Fruit fly (Drosophila melanogaster): Measurements from ENCODE around the gene CG12984.

The CG12984 gene

DNA sequence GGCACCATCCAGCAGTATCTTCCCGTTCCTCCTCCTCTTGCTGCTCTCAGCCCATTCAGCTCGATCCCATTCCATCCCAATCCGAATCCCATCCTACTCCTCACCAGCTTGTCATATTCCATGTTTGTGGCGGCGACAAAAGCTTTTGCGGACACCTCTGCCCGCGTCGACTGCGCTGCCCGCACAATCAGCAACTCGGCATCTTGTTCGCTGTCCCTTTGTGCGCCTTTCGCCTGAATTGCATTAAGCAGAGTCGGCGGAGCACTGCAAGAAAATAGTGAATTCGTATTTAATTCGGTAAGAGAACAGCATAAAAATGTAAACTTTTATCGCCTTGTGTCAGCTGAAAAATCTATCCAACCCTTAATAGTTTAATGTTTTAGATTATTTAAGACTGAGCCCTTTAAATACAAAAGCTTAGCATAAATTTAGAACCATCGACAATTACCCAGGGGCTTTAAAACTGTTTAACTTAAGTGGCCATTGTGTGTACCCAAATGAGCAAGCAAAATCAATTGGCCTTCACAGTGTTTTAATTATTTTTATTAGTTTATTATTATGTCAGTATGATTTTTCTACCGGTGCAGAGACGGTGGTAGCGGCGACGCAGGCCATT lies 40.8 kb upstream of the CG12984 start (continued):
- TF ChIP-seq croc (GFP tag; conservative IDR thresholded peaks at IDR 0.05), result peak; percentile 12; the same call in 1 of the 3 replicates
- no peak for TF ChIP-seq hkb (optimal IDR thresholded peaks at IDR 0.05)
- TF ChIP-seq hkb (GFP tag; IDR thresholded peaks at IDR 0.05), result no peak

DNA sequence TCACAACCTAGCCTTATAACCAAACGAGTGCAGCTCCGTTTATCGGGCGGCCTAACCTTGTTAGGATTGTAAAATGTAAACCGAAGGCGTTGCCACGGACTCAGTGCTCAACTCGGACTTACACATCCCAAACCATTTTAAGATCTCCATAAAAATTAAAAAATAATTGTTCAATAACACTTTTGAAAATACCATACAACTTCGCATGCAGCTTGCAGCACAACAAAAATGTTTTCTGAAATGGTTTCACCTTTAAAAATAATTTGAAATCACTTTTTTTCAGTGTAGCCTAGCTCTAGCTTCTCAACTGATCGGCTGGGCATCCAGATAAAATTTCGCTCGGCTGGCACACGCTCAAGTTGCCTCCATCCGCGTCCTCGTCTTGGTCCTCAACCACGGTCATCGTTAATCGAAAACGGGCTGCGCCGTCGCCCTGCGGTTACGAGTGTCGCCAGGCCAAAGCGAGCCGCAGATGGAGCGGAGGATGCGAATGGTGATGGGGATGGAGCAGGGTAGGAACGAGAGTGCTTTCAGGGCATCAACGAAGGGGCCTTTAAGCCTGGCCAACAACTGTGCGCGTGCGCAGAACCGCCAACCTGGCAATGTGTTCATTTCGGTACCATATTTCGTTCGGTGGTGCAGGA lies 39.9 kb upstream of the CG12984 start:
- no peak for TF ChIP-seq CG34224 (GFP tag; IDR thresholded peaks at IDR 0.05; ENCODE audit: partially characterized antibody)
- 0 out of 2 replicates have a peak, but pooled peaks have one; percentile 15 for TF ChIP-seq Dref (GFP tag; IDR thresholded peaks at IDR 0.05)
- TF ChIP-seq sens (GFP tag), result peak; percentile 49
- TF ChIP-seq Ptx1 (GFP tag; IDR thresholded peaks at IDR 0.05), result 0 out of 2 replicates have a peak, but pooled peaks have one; percentile 10
- no peak for TF ChIP-seq hth (optimal IDR thresholded peaks at IDR 0.05)
- TF ChIP-seq Ets65A (GFP tag), result peak; percentile 61
- peak in 1 of 2 experiments; percentile 73 for TF ChIP-seq bsh (GFP tag; optimal IDR thresholded peaks at IDR 0.05)
- TF ChIP-seq corto (GFP tag; optimal IDR thresholded peaks at IDR 0.05), result peak; percentile 24
- TF ChIP-seq slou (GFP tag; optimal IDR thresholded peaks at IDR 0.05), result no peak
- peak; percentile 37 for TF ChIP-seq Med (GFP tag)
- TF ChIP-seq nom (GFP tag; optimal IDR thresholded peaks at IDR 0.05), result peak; percentile 32
- TF ChIP-seq lbe (GFP tag; optimal IDR thresholded peaks at IDR 0.05), result peak; percentile 41
- no peak for TF ChIP-seq lov (optimal IDR thresholded peaks at IDR 0.05)
- peak; percentile 38; the same call in 1 of the 3 replicates for TF ChIP-seq lov (GFP tag; IDR thresholded peaks at IDR 0.05)
- peak; percentile 84 for TF ChIP-seq Drgx (GFP tag; IDR thresholded peaks at IDR 0.05)

DNA sequence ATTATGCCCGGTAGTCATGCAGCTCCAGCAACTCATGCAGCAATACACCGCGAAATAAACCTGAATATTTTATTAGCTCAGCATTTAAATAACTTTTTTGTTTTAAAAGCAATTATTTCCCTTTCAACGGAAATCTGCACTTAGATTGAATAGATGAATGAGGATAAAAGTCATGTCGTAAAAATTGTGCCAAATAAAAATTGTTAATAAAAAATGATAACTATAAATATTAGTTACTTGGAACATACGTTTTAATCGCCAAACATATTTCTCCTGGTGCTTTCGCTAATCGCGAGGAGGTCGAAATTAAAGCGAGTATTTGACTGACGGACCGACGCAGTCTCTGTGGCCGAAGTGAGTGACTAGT lies 39.4 kb upstream of the CG12984 start:
- TF ChIP-seq CG31365 (tag; optimal IDR thresholded peaks at IDR 0.05) (no peak), CG1792 (GFP tag; optimal IDR thresholded peaks at IDR 0.05) (no peak), lbe (GFP tag; optimal IDR thresholded peaks at IDR 0.05) (peak; percentile 5), Drgx (GFP tag; IDR thresholded peaks at IDR 0.05) (0 out of 2 replicates have a peak, but pooled peaks have one; percentile 8), ara (GFP tag; IDR thresholded peaks at IDR 0.05) (no peak), CG18011 (GFP tag; optimal IDR thresholded peaks at IDR 0.05) (no peak), bsh (GFP tag; optimal IDR thresholded peaks at IDR 0.05) (peak in 1 of 2 experiments; percentile 13), nom (GFP tag; optimal IDR thresholded peaks at IDR 0.05) (peak; percentile 12), ssp (GFP tag; IDR thresholded peaks at IDR 0.05) (no peak), her (GFP tag; optimal IDR thresholded peaks at IDR 0.05) (no peak), org-1 (GFP tag; optimal IDR thresholded peaks at IDR 0.05) (no peak)

DNA sequence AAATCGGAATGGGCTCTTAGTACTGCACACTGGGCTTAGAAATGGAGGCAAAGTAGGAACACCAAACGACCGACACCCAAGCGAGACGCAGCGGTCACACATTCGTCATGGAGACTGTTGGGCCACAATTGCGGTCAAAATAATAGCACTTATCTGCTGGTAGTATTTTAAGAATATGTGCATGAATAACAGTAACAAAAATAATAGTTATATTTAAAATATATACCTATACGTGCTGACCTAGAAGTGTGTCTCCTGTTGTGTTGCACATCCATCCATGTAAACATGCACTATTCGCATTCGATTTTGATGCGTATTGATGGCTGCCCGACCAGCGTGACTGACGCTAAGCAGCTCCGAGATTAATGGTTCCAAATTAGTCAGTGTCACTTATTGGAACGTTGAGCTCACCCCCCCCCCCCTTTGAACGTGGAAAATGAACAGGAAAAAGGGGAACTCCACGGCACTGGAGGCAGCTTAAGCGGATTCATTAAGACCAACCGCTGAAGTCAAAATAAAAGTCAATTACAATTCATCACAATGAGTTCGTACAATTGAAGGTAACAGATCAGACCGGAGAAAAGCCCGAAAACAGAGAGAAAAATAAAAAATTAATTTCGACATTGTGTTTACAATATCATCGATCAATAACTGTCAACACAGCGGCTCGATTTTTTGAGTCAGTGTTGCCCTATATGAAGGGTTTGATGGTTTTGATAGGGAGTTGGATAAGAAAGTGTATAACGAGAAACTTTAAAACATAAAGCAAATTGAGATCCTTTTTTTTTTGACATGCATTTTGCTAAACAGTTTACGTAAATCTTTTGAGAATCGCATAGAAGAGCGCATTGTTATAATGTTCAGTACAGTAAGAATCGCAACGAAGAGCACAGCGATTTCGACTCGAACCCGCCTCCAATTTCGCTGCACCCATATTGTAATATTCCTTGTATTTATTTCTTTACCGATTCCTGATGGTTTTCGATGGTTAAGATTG lies 38.6 kb upstream of the CG12984 start:
- TF ChIP-seq zen (tag; optimal IDR thresholded peaks at IDR 0.05), result no peak
- TF ChIP-seq gce (GFP tag; IDR thresholded peaks at IDR 0.05), result 0 out of 3 replicates have a peak, but pooled peaks have one; percentile 41
- TF ChIP-seq CG10366 (GFP tag; IDR thresholded peaks at IDR 0.05), result peak; percentile 27; the same call in 1 of the 2 replicates
- no peak for TF ChIP-seq CG11398 (GFP tag; optimal IDR thresholded peaks at IDR 0.05)
- no peak for TF ChIP-seq Fer3 (tag; optimal IDR thresholded peaks at IDR 0.05)
- TF ChIP-seq CG15601 (tag; optimal IDR thresholded peaks at IDR 0.05), result no peak
- peak; percentile 73 for TF ChIP-seq D19A (tag; optimal IDR thresholded peaks at IDR 0.05)
- peak; percentile 65 for TF ChIP-seq Drgx (GFP tag; IDR thresholded peaks at IDR 0.05)
- TF ChIP-seq Xrp1 (GFP tag; IDR thresholded peaks at IDR 0.05), result 0 out of 2 replicates have a peak, but pooled peaks have one; percentile 52
- peak; percentile 38 for TF ChIP-seq CG6689 (GFP tag; IDR thresholded peaks at IDR 0.05)
- TF ChIP-seq CG11093 (GFP tag; IDR thresholded peaks at IDR 0.05), result 0 out of 3 replicates have a peak, but pooled peaks have one; percentile 29
- 0 out of 2 replicates have a peak, but pooled peaks have one; percentile 42 for TF ChIP-seq vvl (GFP tag; IDR thresholded peaks at IDR 0.05)
- TF ChIP-seq disco-r (GFP tag; optimal IDR thresholded peaks at IDR 0.05), result no peak
- TF ChIP-seq CG11696 (GFP tag; IDR thresholded peaks at IDR 0.05), result peak; percentile 77
- 0 out of 2 replicates have a peak, but pooled peaks have one; percentile 16 for TF ChIP-seq E2f1 (GFP tag; IDR thresholded peaks at IDR 0.05)
- TF ChIP-seq ranshi (GFP tag; IDR thresholded peaks at IDR 0.05), result 0 out of 2 replicates have a peak, but pooled peaks have one; percentile 14
- TF ChIP-seq dysf (GFP tag; IDR thresholded peaks at IDR 0.05), result no peak; the same call in 2 of the 3 replicates
- no peak for TF ChIP-seq CG16813 (GFP tag; IDR thresholded peaks at IDR 0.05; ENCODE audit: partially characterized antibody)
- peak; percentile 6 for TF ChIP-seq CG11504 (tag; optimal IDR thresholded peaks at IDR 0.05)
